Fruit fly (Drosophila melanogaster): Measurements from ENCODE around the gene CG15715.

CG15715 gene

dm6 chr3L:15832146-15832545 is 5.1 kb downstream of the CG15715 start, which contains the start of gene CG12713 (continued):
- no peak for TF ChIP-seq BtbVII (GFP tag; optimal IDR thresholded peaks at IDR 0.05)
- TF ChIP-seq CG10654 (GFP tag; optimal IDR thresholded peaks at IDR 0.05): no peak
- TF ChIP-seq toy (GFP tag; IDR thresholded peaks at IDR 0.05): no peak
- peak; percentile 80 for TF ChIP-seq CG1603 (tag; optimal IDR thresholded peaks at IDR 0.05)
- TF ChIP-seq Dek (tag; optimal IDR thresholded peaks at IDR 0.05): no peak
- no peak for TF ChIP-seq Neu2 (GFP tag; optimal IDR thresholded peaks at IDR 0.05; ENCODE audit: borderline replicate concordance)
- peak; percentile 64 for TF ChIP-seq inv (GFP tag; IDR thresholded peaks at IDR 0.05; ENCODE audit: partially characterized antibody)
- no peak for TF ChIP-seq CG1792 (GFP tag; optimal IDR thresholded peaks at IDR 0.05)
- no peak for TF ChIP-seq Bteb2 (GFP tag; optimal IDR thresholded peaks at IDR 0.05)
- TF ChIP-seq gfzf (GFP tag; optimal IDR thresholded peaks at IDR 0.05): peak; percentile 56
- TF ChIP-seq CG14441 (GFP tag; IDR thresholded peaks at IDR 0.05): no peak
- no peak; the same call in 1 of the 3 replicates for TF ChIP-seq zen2 (GFP tag; IDR thresholded peaks at IDR 0.05; ENCODE audit: partially characterized antibody)
- TF ChIP-seq ems (GFP tag; optimal IDR thresholded peaks at IDR 0.05): no peak
- TF ChIP-seq kay (GFP tag; optimal IDR thresholded peaks at IDR 0.05): no peak
- TF ChIP-seq CG10274 (GFP tag; optimal IDR thresholded peaks at IDR 0.05): no peak
- no peak for TF ChIP-seq Sry-β (GFP tag; optimal IDR thresholded peaks at IDR 0.05)
- TF ChIP-seq chn (GFP tag; optimal IDR thresholded peaks at IDR 0.05): peak; percentile 15
- TF ChIP-seq CG18619 (GFP tag; optimal IDR thresholded peaks at IDR 0.05): no peak
- TF ChIP-seq CG15269 (tag; optimal IDR thresholded peaks at IDR 0.05): no peak
- peak; percentile 86 for TF ChIP-seq CG14710 (tag; optimal IDR thresholded peaks at IDR 0.05)
- TF ChIP-seq CG30020 (tag; optimal IDR thresholded peaks at IDR 0.05): peak; percentile 87
- TF ChIP-seq sug (tag; optimal IDR thresholded peaks at IDR 0.05): peak; percentile 7
- TF ChIP-seq Deaf1 (tag; optimal IDR thresholded peaks at IDR 0.05): no peak
- TF ChIP-seq unc-4 (GFP tag; IDR thresholded peaks at IDR 0.05; ENCODE audit: partially characterized antibody): peak; percentile 83
- no peak for TF ChIP-seq sqz (GFP tag; optimal IDR thresholded peaks at IDR 0.05)
- TF ChIP-seq CG14014 (GFP tag; IDR thresholded peaks at IDR 0.05): no peak
- TF ChIP-seq Ets97D (GFP tag; optimal IDR thresholded peaks at IDR 0.05): peak; percentile 82
- no peak for TF ChIP-seq tio (GFP tag; optimal IDR thresholded peaks at IDR 0.05)
- no peak for TF ChIP-seq az2 (GFP tag; optimal IDR thresholded peaks at IDR 0.05)
- no peak for TF ChIP-seq jigr1 (GFP tag; IDR thresholded peaks at IDR 0.05)
- no peak for TF ChIP-seq h (optimal IDR thresholded peaks at IDR 0.05)
- no peak for TF ChIP-seq Hr39 (optimal IDR thresholded peaks at IDR 0.05)
- TF ChIP-seq Sry-δ (GFP tag; optimal IDR thresholded peaks at IDR 0.05): peak; percentile 83
- peak; percentile 76 for TF ChIP-seq CG17186 (GFP tag; optimal IDR thresholded peaks at IDR 0.05)
- peak; percentile 34 for TF ChIP-seq Bdp1 (GFP tag; optimal IDR thresholded peaks at IDR 0.05)
- no peak for TF ChIP-seq CG8478 (optimal IDR thresholded peaks at IDR 0.05)
- no peak for TF ChIP-seq ara (GFP tag; IDR thresholded peaks at IDR 0.05)
- TF ChIP-seq CG16779 (GFP tag; IDR thresholded peaks at IDR 0.05): no peak
- peak; percentile 73 for TF ChIP-seq nerfin-2 (GFP tag; IDR thresholded peaks at IDR 0.05; ENCODE audit: partially characterized antibody)
- TF ChIP-seq CG8359 (GFP tag; optimal IDR thresholded peaks at IDR 0.05; ENCODE audit: borderline replicate concordance): no peak
- TF ChIP-seq crp (GFP tag; optimal IDR thresholded peaks at IDR 0.05): peak; percentile 84 to 97
- TF ChIP-seq CG9215 (GFP tag; IDR thresholded peaks at IDR 0.05): no peak
- TF ChIP-seq pzg (GFP tag; optimal IDR thresholded peaks at IDR 0.05): peak; percentile 89
- no peak for TF ChIP-seq gsb-n (tag; optimal IDR thresholded peaks at IDR 0.05)
- TF ChIP-seq CG12071 (GFP tag; optimal IDR thresholded peaks at IDR 0.05): no peak
- TF ChIP-seq CG18599 (GFP tag; optimal IDR thresholded peaks at IDR 0.05): no peak
- peak; percentile 87 for TF ChIP-seq knrl (GFP tag; IDR thresholded peaks at IDR 0.05; ENCODE audit: partially characterized antibody)
- no peak for TF ChIP-seq CG12104 (GFP tag; optimal IDR thresholded peaks at IDR 0.05)
- no peak for TF ChIP-seq CG12236 (GFP tag; optimal IDR thresholded peaks at IDR 0.05)
- TF ChIP-seq NC2β (GFP tag; optimal IDR thresholded peaks at IDR 0.05): peak; percentile 9
- peak in 1 of 2 experiments; percentile 6 for TF ChIP-seq chif (GFP tag; optimal IDR thresholded peaks at IDR 0.05)
- peak; percentile 41 for TF ChIP-seq CG12391 (tag; optimal IDR thresholded peaks at IDR 0.05)

Measured in whole organism, embryonic.